Worm (Caenorhabditis elegans) whole organism, L3 larva: ENCODE data around the gene col-116.

Experiments used
- R02D3.7 ChIP-seq: fragments of 150-350 bp; optimal IDR thresholded peaks from 2 replicates; lab custom pipeline; 2014; ENCODE audit warnings: missing biosample characterization, missing genetic modification characterization
- aly-2 ChIP-seq: fragments of 150-350 bp; optimal IDR thresholded peaks from 2 replicates; lab custom pipeline; 2014; ENCODE audit warnings: missing biosample characterization, missing genetic modification characterization
- ceh-82 ChIP-seq: fragments of 150-350 bp; optimal IDR thresholded peaks from 2 replicates; lab custom pipeline; 2014; ENCODE audit warnings: missing biosample characterization, missing genetic modification characterization
- ceh-9 ChIP-seq: sonication (generic microtip); optimal IDR thresholded peaks from 2 replicates; lab custom pipeline; 2018; ENCODE audit warnings: missing biosample characterization, missing genetic modification characterization
- elt-1 ChIP-seq: fragments of 150-350 bp; optimal IDR thresholded peaks from 2 replicates; lab custom pipeline; 2014; ENCODE audit warnings: missing biosample characterization, missing genetic modification characterization
- fkh-10 ChIP-seq: sonication (generic microtip); optimal IDR thresholded peaks from 2 replicates; lab custom pipeline; 2017; ENCODE audit warnings: missing biosample characterization, missing genetic modification reagents, missing genetic modification characterization
- nhr-23 ChIP-seq: fragments of 150-350 bp; optimal IDR thresholded peaks from 2 replicates; lab custom pipeline; 2014; ENCODE audit warnings: missing biosample characterization, missing genetic modification reagents, missing genetic modification characterization
- nhr-237 ChIP-seq: fragments of 150-350 bp; optimal IDR thresholded peaks from 2 replicates; lab custom pipeline; 2014; ENCODE audit warnings: missing biosample characterization, missing genetic modification characterization
- snpc-4 ChIP-seq: fragments of 150-350 bp; optimal IDR thresholded peaks from 2 replicates; lab custom pipeline; 2014; ENCODE audit warnings: missing biosample characterization, missing genetic modification characterization
- ztf-11 ChIP-seq: fragments of 150-350 bp; optimal IDR thresholded peaks from 2 replicates; lab custom pipeline; 2014; ENCODE audit warnings: missing biosample characterization, missing genetic modification characterization

DNA sequence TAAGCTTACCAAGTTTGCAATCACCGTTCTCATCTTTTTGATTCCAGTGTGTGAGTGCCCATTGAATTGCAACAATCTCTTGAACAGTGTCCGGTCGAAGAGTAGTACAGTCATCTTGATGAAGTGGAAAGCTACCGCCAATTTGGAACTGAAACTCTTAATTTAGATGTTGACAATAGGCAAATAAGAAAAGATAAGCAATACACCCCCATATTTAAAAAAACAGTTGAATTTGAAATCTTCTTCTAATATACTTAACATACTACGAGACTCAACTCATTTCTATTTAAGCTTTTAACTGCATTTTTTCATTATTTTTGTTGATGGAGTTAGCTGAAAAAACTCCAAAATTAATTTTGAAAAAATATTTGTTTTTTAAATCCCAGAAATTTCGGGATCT is 43.6 kb upstream of the col-116 start:
- TF ChIP-seq ztf-11 (tag; lab: Kevin White, UChicago): no peak
- no peak for TF ChIP-seq ceh-9 (tag; lab: Kevin White, UChicago)
- TF ChIP-seq aly-2 (tag; lab: Kevin White, UChicago): no peak
- no peak for TF ChIP-seq nhr-237 (tag; lab: Kevin White, UChicago)
- no peak for TF ChIP-seq R02D3.7
- no peak for TF ChIP-seq nhr-23
- no peak for TF ChIP-seq ceh-82 (tag; lab: Kevin White, UChicago)
- TF ChIP-seq fkh-10 (GFP tag; lab: Kevin White, UChicago): no peak
- TF ChIP-seq elt-1: no peak
- TF ChIP-seq snpc-4 (tag; lab: Kevin White, UChicago): no peak
